Fruit fly (Drosophila melanogaster) Kc167 (cell line): ENCODE measurements around the gene CG13841.

Experiments
- Myc ChIP-seq: fragments of >200 bp; optimal IDR thresholded peaks from 2 replicates; lab custom pipeline; 2017; ENCODE audit warnings: missing external identifiers
- psq ChIP-seq: fragments of >200 bp; optimal IDR thresholded peaks from 2 replicates; lab custom pipeline; 2017; ENCODE audit warnings: missing external identifiers

DNA sequence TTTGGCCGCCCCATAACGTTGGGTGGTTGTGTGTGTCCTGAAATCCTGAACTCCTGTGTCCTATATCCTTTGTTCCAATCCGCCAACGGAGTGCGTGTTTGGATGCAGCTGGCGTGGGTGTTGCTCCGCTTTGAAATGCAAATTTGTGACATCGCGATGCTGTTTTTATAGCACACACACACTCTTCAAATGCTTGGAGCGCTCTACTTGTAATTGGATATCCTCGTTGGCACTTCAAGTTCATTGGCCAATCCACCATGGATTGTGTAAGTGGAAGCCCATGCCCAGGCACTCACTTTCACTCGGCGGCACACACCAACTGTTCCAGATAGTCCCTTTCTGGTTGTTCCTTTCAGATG is 48.6 kb upstream of the CG13841 start, which contains the start of gene CG13840:
- TF ChIP-seq Myc (lab: Kevin White, UChicago) (no peak), psq (lab: Kevin White, UChicago) (no peak)
